Fruit fly (Drosophila melanogaster) whole organism, embryonic: ENCODE data around the gene CG6749.
A peak's percentile ranks its signal among the peaks of the same experiment; 100 is the strongest.

Experiments used
- ATbp ChIP-seq: fragments of 200-800 bp; sonication (Bioruptor generic); optimal IDR thresholded peaks from 2 replicates; lab custom pipeline; 2017; ENCODE audit warnings: missing biosample characterization, mild to moderate bottlenecking, missing genetic modification characterization, missing genetic modification reagents
- Aef1 ChIP-seq: fragments of 200-800 bp; sonication (Bioruptor generic); IDR thresholded peaks from 3 replicates; pipeline ENCODE4 v1.3.6; 2022; ENCODE audit warnings: missing biosample characterization, missing genetic modification characterization
- CG10209 ChIP-seq: fragments of 200-800 bp; sonication (Bioruptor generic); optimal IDR thresholded peaks from 3 replicates; lab custom pipeline; 2017; ENCODE audit warnings: missing biosample characterization, mild to moderate bottlenecking, missing genetic modification characterization, missing genetic modification reagents
- CG10959 ChIP-seq: fragments of 200-800 bp; sonication (Bioruptor generic); IDR thresholded peaks from 2 replicates; pipeline ENCODE4 v1.3.6; 2022; ENCODE audit warnings: missing biosample characterization, missing genetic modification characterization
- CG11560 ChIP-seq: fragments of 200-800 bp; sonication (Bioruptor generic); IDR thresholded peaks from 3 replicates; pipeline ENCODE4 v1.3.6; 2022; ENCODE audit warnings: missing biosample characterization, missing genetic modification characterization
- CG12769 ChIP-seq: fragments of 200-800 bp; sonication (Bioruptor generic); optimal IDR thresholded peaks from 2 replicates; lab custom pipeline; 2019; ENCODE audit warnings: missing biosample characterization, mild to moderate bottlenecking, missing genetic modification characterization, moderate library complexity
- CG13624 ChIP-seq: fragments of 200-800 bp; sonication (Bioruptor generic); optimal IDR thresholded peaks from 2 replicates; lab custom pipeline; 2016; ENCODE audit warnings: missing biosample characterization, missing genetic modification characterization
- CG14860 ChIP-seq: fragments of 200-800 bp; sonication (Bioruptor generic); IDR thresholded peaks from 3 replicates; pipeline ENCODE4 v1.3.6; 2022; ENCODE audit warnings: missing biosample characterization, missing genetic modification characterization; ENCODE audit not compliant: partially characterized antibody
- CG15269 ChIP-seq: fragments of 200-800 bp; sonication (Bioruptor generic); optimal IDR thresholded peaks from 2 replicates; lab custom pipeline; 2018; ENCODE audit warnings: missing biosample characterization, mild to moderate bottlenecking, missing genetic modification characterization, moderate library complexity
- CG15696 ChIP-seq: fragments of 200-800 bp; sonication (Bioruptor generic); optimal IDR thresholded peaks from 2 replicates; lab custom pipeline; 2019; ENCODE audit warnings: missing biosample characterization, mild to moderate bottlenecking, missing genetic modification characterization, moderate library complexity
- CG1602 ChIP-seq: fragments of 200-800 bp; sonication (Bioruptor generic); optimal IDR thresholded peaks from 3 replicates; lab custom pipeline; 2016; ENCODE audit warnings: missing biosample characterization, missing genetic modification characterization
- CG17186 ChIP-seq: fragments of 200-800 bp; sonication (Bioruptor generic); optimal IDR thresholded peaks from 3 replicates; lab custom pipeline; 2017; ENCODE audit warnings: missing biosample characterization, missing genetic modification reagents, missing genetic modification characterization
- CG17328 ChIP-seq: fragments of 200-800 bp; sonication (Bioruptor generic); IDR thresholded peaks from 2 replicates; pipeline ENCODE4 v1.3.6; 2022; ENCODE audit warnings: missing biosample characterization, missing genetic modification characterization
- CG17912 ChIP-seq: fragments of 200-800 bp; sonication (Bioruptor generic); optimal IDR thresholded peaks from 2 replicates; lab custom pipeline; 2018; ENCODE audit warnings: missing biosample characterization, mild to moderate bottlenecking, missing genetic modification characterization
- CG18476 ChIP-seq: fragments of 200-800 bp; sonication (Bioruptor generic); optimal IDR thresholded peaks from 2 replicates; lab custom pipeline; 2016; ENCODE audit warnings: missing biosample characterization, mild to moderate bottlenecking, missing genetic modification characterization
- CG18764 ChIP-seq: fragments of 200-800 bp; sonication (Bioruptor generic); optimal IDR thresholded peaks from 3 replicates; lab custom pipeline; 2016; ENCODE audit warnings: missing biosample characterization, missing genetic modification characterization
- CG31441 ChIP-seq: fragments of 200-800 bp; sonication (Bioruptor generic); IDR thresholded peaks from 2 replicates; pipeline ENCODE4 v1.3.6; 2022; ENCODE audit warnings: missing biosample characterization, missing genetic modification characterization
- CG32767 ChIP-seq: fragments of 200-800 bp; sonication (Bioruptor generic); IDR thresholded peaks from 2 replicates; pipeline ENCODE4 v1.3.6; 2022; ENCODE audit warnings: missing biosample characterization, missing genetic modification characterization
- CG3995 ChIP-seq: fragments of 200-800 bp; sonication (Bioruptor generic); optimal IDR thresholded peaks from 3 replicates; lab custom pipeline; 2016; ENCODE audit warnings: missing biosample characterization, missing genetic modification characterization
- CG4360 ChIP-seq: fragments of 200-800 bp; sonication (Bioruptor generic); IDR thresholded peaks from 2 replicates; pipeline ENCODE4 v1.3.6; 2022; ENCODE audit warnings: missing biosample characterization, missing genetic modification characterization
- CG6683 ChIP-seq: fragments of 200-800 bp; sonication (Bioruptor generic); optimal IDR thresholded peaks from 2 replicates; lab custom pipeline; 2017; ENCODE audit warnings: missing biosample characterization, mild to moderate bottlenecking, missing genetic modification characterization, missing genetic modification reagents
- CG7357 ChIP-seq: fragments of 200-800 bp; sonication (Bioruptor generic); IDR thresholded peaks from 3 replicates; pipeline ENCODE4 v1.3.6; 2022; ENCODE audit warnings: missing biosample characterization, missing genetic modification characterization
- CG7987 ChIP-seq: fragments of 200-800 bp; sonication (Bioruptor generic); optimal IDR thresholded peaks from 2 replicates; lab custom pipeline; 2018; ENCODE audit warnings: missing biosample characterization, mild to moderate bottlenecking, missing genetic modification characterization, moderate library complexity
- CG8944 ChIP-seq: fragments of 200-800 bp; sonication (Bioruptor generic); optimal IDR thresholded peaks from 3 replicates; lab custom pipeline; 2016; ENCODE audit warnings: missing biosample characterization, missing genetic modification characterization
- Dp ChIP-seq: fragments of 200-800 bp; sonication (Bioruptor generic); optimal IDR thresholded peaks from 2 replicates; lab custom pipeline; 2018; ENCODE audit warnings: missing biosample characterization, mild to moderate bottlenecking, missing genetic modification characterization, moderate library complexity
- Elba2 ChIP-seq: fragments of 200-800 bp; sonication (Bioruptor generic); optimal IDR thresholded peaks from 3 replicates; lab custom pipeline; 2016; ENCODE audit warnings: missing biosample characterization, missing genetic modification characterization
- Hmr ChIP-seq: fragments of 200-800 bp; sonication (Bioruptor generic); optimal IDR thresholded peaks from 3 replicates; lab custom pipeline; 2017; ENCODE audit warnings: mild to moderate bottlenecking, missing biosample characterization, missing genetic modification reagents, missing genetic modification characterization
- Kr ChIP-seq: fragments of 200-800 bp; sonication (Bioruptor generic); optimal IDR thresholded peaks from 2 replicates; lab custom pipeline; 2017; ENCODE audit warnings: missing biosample characterization, mild to moderate bottlenecking, missing genetic modification characterization
- NFAT ChIP-seq: fragments of 200-800 bp; sonication (Bioruptor generic); IDR thresholded peaks from 2 replicates; pipeline ENCODE4 v1.3.6; 2022; ENCODE audit warnings: missing biosample characterization, missing genetic modification characterization
- PHDP ChIP-seq: fragments of 200-800 bp; sonication (Bioruptor generic); optimal IDR thresholded peaks from 3 replicates; lab custom pipeline; 2018; ENCODE audit warnings: missing biosample characterization, mild to moderate bottlenecking, missing genetic modification characterization, moderate library complexity
- Xrp1 ChIP-seq: fragments of 200-800 bp; sonication (Bioruptor generic); IDR thresholded peaks from 2 replicates; pipeline ENCODE4 v1.3.6; 2022; ENCODE audit warnings: missing biosample characterization, missing genetic modification characterization
- ase ChIP-seq: fragments of 200-800 bp; sonication (Bioruptor generic); IDR thresholded peaks from 3 replicates; pipeline ENCODE4 v1.3.6; 2022; ENCODE audit warnings: missing biosample characterization, missing genetic modification characterization
- croc ChIP-seq: fragments of 200-800 bp; sonication (Bioruptor generic); conservative IDR thresholded peaks from 3 replicates; pipeline ENCODE4 v1.3.6; 2022; ENCODE audit warnings: missing biosample characterization, missing genetic modification characterization
- dati ChIP-seq: fragments of 200-800 bp; sonication (Bioruptor generic); IDR thresholded peaks from 2 replicates; pipeline ENCODE4 v1.3.6; 2022; ENCODE audit warnings: missing biosample characterization, missing genetic modification characterization
- ems ChIP-seq: fragments of 200-800 bp; sonication (Bioruptor generic); optimal IDR thresholded peaks from 3 replicates; lab custom pipeline; 2016; ENCODE audit warnings: missing biosample characterization, missing genetic modification characterization
- fd102C ChIP-seq: fragments of 200-800 bp; sonication (Bioruptor generic); optimal IDR thresholded peaks from 2 replicates; lab custom pipeline; 2018; ENCODE audit warnings: missing biosample characterization, mild to moderate bottlenecking, missing genetic modification characterization, moderate library complexity
- h ChIP-seq: fragments of >200 bp; optimal IDR thresholded peaks from 2 replicates; lab custom pipeline; 2017
- ham ChIP-seq: fragments of 200-800 bp; sonication (Bioruptor generic); IDR thresholded peaks from 2 replicates; pipeline ENCODE4 v1.3.6; 2022; ENCODE audit warnings: missing biosample characterization, missing genetic modification characterization
- jigr1 ChIP-seq: fragments of 200-800 bp; sonication (Bioruptor generic); IDR thresholded peaks from 3 replicates; pipeline ENCODE4 v1.3.6; 2022; ENCODE audit warnings: missing biosample characterization, missing genetic modification characterization
- jing ChIP-seq: fragments of 200-800 bp; sonication (Bioruptor generic); optimal IDR thresholded peaks from 2 replicates; lab custom pipeline; 2018; ENCODE audit warnings: missing biosample characterization, mild to moderate bottlenecking, missing genetic modification characterization
- jumu ChIP-seq: fragments of 200-800 bp; sonication (Bioruptor generic); optimal IDR thresholded peaks from 3 replicates; lab custom pipeline; 2016; ENCODE audit warnings: missing biosample characterization, missing genetic modification characterization
- onecut ChIP-seq: fragments of 200-800 bp; sonication (Bioruptor generic); IDR thresholded peaks from 2 replicates; pipeline ENCODE4 v1.3.6; 2022; ENCODE audit warnings: missing biosample characterization, missing genetic modification characterization
- ro ChIP-seq: fragments of 200-800 bp; sonication (Bioruptor generic); IDR thresholded peaks from 2 replicates; pipeline ENCODE4 v1.3.6; 2022; ENCODE audit warnings: missing biosample characterization, missing genetic modification characterization
- scrt ChIP-seq: fragments of 200-800 bp; sonication (Bioruptor generic); optimal IDR thresholded peaks from 2 replicates; lab custom pipeline; 2018; ENCODE audit warnings: missing biosample characterization, mild to moderate bottlenecking, missing genetic modification characterization, moderate library complexity
- sob ChIP-seq: fragments of 200-800 bp; sonication (Bioruptor generic); IDR thresholded peaks from 2 replicates; pipeline ENCODE4 v1.3.6; 2022; ENCODE audit warnings: missing biosample characterization, missing genetic modification characterization
- stwl ChIP-seq: fragments of 200-800 bp; sonication (Bioruptor generic); optimal IDR thresholded peaks from 3 replicates; lab custom pipeline; 2018; ENCODE audit warnings: missing biosample characterization, mild to moderate bottlenecking, missing genetic modification characterization, moderate library complexity
- tio ChIP-seq: fragments of 200-800 bp; sonication (Bioruptor generic); optimal IDR thresholded peaks from 2 replicates; lab custom pipeline; 2017; ENCODE audit warnings: missing biosample characterization, missing genetic modification characterization, inconsistent platforms
- unc-4 ChIP-seq: fragments of 200-800 bp; sonication (Bioruptor generic); IDR thresholded peaks from 2 replicates; pipeline ENCODE4 v1.3.6; 2022; ENCODE audit warnings: missing biosample characterization, missing genetic modification characterization; ENCODE audit not compliant: partially characterized antibody
- vfl ChIP-seq: fragments of 200-800 bp; sonication (Bioruptor generic); optimal IDR thresholded peaks from 2 replicates; lab custom pipeline; 2016; ENCODE audit warnings: missing biosample characterization, missing genetic modification characterization
- vnd ChIP-seq: fragments of 200-800 bp; sonication (Bioruptor generic); IDR thresholded peaks from 3 replicates; pipeline ENCODE4 v1.3.6; 2022; ENCODE audit warnings: missing biosample characterization, missing genetic modification characterization; ENCODE audit not compliant: partially characterized antibody
- wdn ChIP-seq: fragments of 200-800 bp; sonication (Bioruptor generic); IDR thresholded peaks from 2 replicates; pipeline ENCODE4 v1.3.6; 2022; ENCODE audit warnings: missing biosample characterization, missing genetic modification characterization

The CG6749 gene

DNA sequence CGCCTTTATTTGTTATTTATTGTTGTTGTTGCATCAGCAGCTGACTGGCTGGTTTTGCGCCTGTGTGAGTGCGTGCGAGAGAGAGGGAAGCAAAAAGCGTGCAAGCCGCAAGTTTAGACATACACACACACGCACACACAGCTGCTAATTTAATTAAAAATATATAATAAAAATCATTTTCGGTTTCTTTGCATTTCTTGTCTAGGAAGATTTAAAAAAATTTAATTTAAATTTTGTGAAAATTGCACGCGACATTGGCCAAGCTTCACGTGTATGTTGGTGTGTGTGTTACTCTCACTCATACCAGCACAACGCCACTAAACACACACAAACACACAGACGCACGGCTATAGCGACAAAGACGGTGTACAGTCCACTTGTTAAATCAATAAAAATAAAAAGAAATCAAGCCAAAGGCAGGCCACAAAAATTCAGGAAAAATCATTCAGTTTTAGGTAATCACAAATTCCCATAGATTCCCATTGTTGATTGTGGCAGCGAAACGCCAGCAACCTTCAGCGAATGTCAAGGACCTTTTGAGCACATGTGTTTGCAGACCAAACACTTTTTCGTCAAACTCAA is 40.0 kb downstream of the CG6749 start (continued):
- TF ChIP-seq scrt: no peak
- no peak for TF ChIP-seq Elba2 (GFP tag; lab: Kevin White, UChicago)
- TF ChIP-seq ase (GFP tag; lab: Robert Waterston, UW): no peak
- 0 out of 2 replicates have a peak, but pooled peaks have one; percentile 16 for TF ChIP-seq CG32767 (GFP tag; lab: Robert Waterston, UW)
- peak; percentile 19 for TF ChIP-seq Hmr (GFP tag; lab: Kevin White, UChicago)
- TF ChIP-seq CG18476 (GFP tag; lab: Kevin White, UChicago): no peak
- no peak for TF ChIP-seq CG7987
- no peak for TF ChIP-seq CG14860 (GFP tag; lab: Robert Waterston, UW)
- no peak for TF ChIP-seq ems (GFP tag; lab: Kevin White, UChicago)
- no peak for TF ChIP-seq stwl (tag; lab: Kevin White, UChicago)
- no peak for TF ChIP-seq CG13624 (GFP tag; lab: Kevin White, UChicago)
- TF ChIP-seq jumu (GFP tag; lab: Kevin White, UChicago): no peak
- TF ChIP-seq NFAT (GFP tag; lab: Robert Waterston, UW): no peak
- no peak for TF ChIP-seq jing (GFP tag; lab: Kevin White, UChicago)
- no peak for TF ChIP-seq vfl (GFP tag; lab: Kevin White, UChicago)
- no peak for TF ChIP-seq ro
- peak; percentile 22; the same call in 2 of the 3 replicates for TF ChIP-seq Aef1 (GFP tag; lab: Robert Waterston, UW)
- no peak for TF ChIP-seq CG10209
- peak; percentile 4 for TF ChIP-seq PHDP (tag; lab: Kevin White, UChicago)
- TF ChIP-seq CG17328 (GFP tag; lab: Robert Waterston, UW): peak; percentile 44; the same call in 1 of the 2 replicates
- no peak for TF ChIP-seq CG31441 (GFP tag; lab: Robert Waterston, UW)
- no peak for TF ChIP-seq CG15269 (tag; lab: Kevin White, UChicago)
- TF ChIP-seq CG15696: no peak
- TF ChIP-seq CG3995 (GFP tag; lab: Kevin White, UChicago): no peak
- 0 out of 2 replicates have a peak, but pooled peaks have one; percentile 35 for TF ChIP-seq wdn (GFP tag; lab: Robert Waterston, UW)
- TF ChIP-seq fd102C: no peak
- TF ChIP-seq tio (GFP tag; lab: Kevin White, UChicago): no peak
- no peak for TF ChIP-seq unc-4
- TF ChIP-seq ham: no peak
- no peak for TF ChIP-seq CG8944 (GFP tag; lab: Kevin White, UChicago)
- TF ChIP-seq CG17186 (GFP tag; lab: Kevin White, UChicago): no peak
- TF ChIP-seq CG7357 (GFP tag; lab: Robert Waterston, UW): no peak
- TF ChIP-seq CG1602 (GFP tag; lab: Kevin White, UChicago): no peak
- TF ChIP-seq CG11560: no peak
- peak; percentile 56; the same call in 1 of the 2 replicates for TF ChIP-seq Xrp1 (GFP tag; lab: Robert Waterston, UW)
- no peak for TF ChIP-seq croc (GFP tag; lab: Robert Waterston, UW)
- TF ChIP-seq CG18764: no peak
- no peak for TF ChIP-seq sob (GFP tag; lab: Robert Waterston, UW)
- TF ChIP-seq onecut (GFP tag; lab: Robert Waterston, UW): peak; percentile 31; the same call in 1 of the 2 replicates
- no peak for TF ChIP-seq CG17912
- TF ChIP-seq ATbp: peak; percentile 9
- TF ChIP-seq CG4360: peak; percentile 67
- no peak for TF ChIP-seq jigr1 (GFP tag; lab: Robert Waterston, UW)
- TF ChIP-seq CG6683 (GFP tag; lab: Kevin White, UChicago): no peak
- TF ChIP-seq vnd (GFP tag; lab: Robert Waterston, UW): no peak
- TF ChIP-seq Kr: no peak
- no peak for TF ChIP-seq CG10959 (GFP tag; lab: Robert Waterston, UW)
- no peak for TF ChIP-seq CG12769 (tag; lab: Kevin White, UChicago)
- TF ChIP-seq dati (GFP tag; lab: Robert Waterston, UW): no peak
- no peak for TF ChIP-seq Dp
- no peak for TF ChIP-seq h (lab: Kevin White, UChicago)
